Worm (Caenorhabditis elegans) whole organism, late embryonic: ENCODE measurements around the gene sre-27.

Experiments used
- Y22D7AL.16 ChIP-seq: sonication (generic microtip); optimal IDR thresholded peaks from 2 replicates; lab custom pipeline; 2016; ENCODE audit warnings: missing genetic modification characterization, missing compliant biosample characterization
- ceh-14 ChIP-seq: sonication (generic microtip); optimal IDR thresholded peaks from 2 replicates; lab custom pipeline; 2016; ENCODE audit warnings: missing genotype, missing genetic modification characterization, missing compliant biosample characterization
- ceh-6 ChIP-seq: fragments of 200-800 bp; sonication (Bioruptor generic); optimal IDR thresholded peaks from 2 replicates; lab custom pipeline; 2018; ENCODE audit warnings: mild to moderate bottlenecking, missing genetic modification characterization, missing compliant biosample characterization
- dmd-4 ChIP-seq: sonication (generic microtip); optimal IDR thresholded peaks from 2 replicates; lab custom pipeline; 2016; ENCODE audit warnings: borderline replicate concordance, missing genetic modification characterization, missing compliant biosample characterization
- fax-1 ChIP-seq: sonication (generic microtip); optimal IDR thresholded peaks from 2 replicates; lab custom pipeline; 2016; ENCODE audit warnings: missing genotype, missing genetic modification characterization, missing compliant biosample characterization
- fkh-6 ChIP-seq: sonication (generic microtip); optimal IDR thresholded peaks from 2 replicates; lab custom pipeline; 2016; ENCODE audit warnings: missing genetic modification characterization, missing compliant biosample characterization
- hlh-13 ChIP-seq: fragments of 200-800 bp; sonication (Bioruptor generic); optimal IDR thresholded peaks from 2 replicates; lab custom pipeline; 2018; ENCODE audit warnings: mild to moderate bottlenecking, missing genetic modification characterization, missing compliant biosample characterization
- npax-4 ChIP-seq: sonication (generic microtip); optimal IDR thresholded peaks from 2 replicates; lab custom pipeline; 2016; ENCODE audit warnings: missing genetic modification characterization, missing compliant biosample characterization
- odd-2 ChIP-seq: sonication (generic microtip); optimal IDR thresholded peaks from 2 replicates; lab custom pipeline; 2017; ENCODE audit warnings: antibody characterized with exemption, mild to moderate bottlenecking, missing genetic modification characterization, missing compliant biosample characterization
- ref-2 ChIP-seq: sonication (generic microtip); optimal IDR thresholded peaks from 2 replicates; lab custom pipeline; 2016; ENCODE audit warnings: missing genetic modification characterization, missing compliant biosample characterization
- rnt-1 ChIP-seq: sonication (generic microtip); optimal IDR thresholded peaks from 2 replicates; lab custom pipeline; 2016; ENCODE audit warnings: missing genetic modification characterization, missing compliant biosample characterization
- syd-9 ChIP-seq: sonication (generic microtip); optimal IDR thresholded peaks from 2 replicates; lab custom pipeline; 2016; ENCODE audit warnings: mild to moderate bottlenecking, missing genetic modification characterization, moderate library complexity, missing compliant biosample characterization

DNA sequence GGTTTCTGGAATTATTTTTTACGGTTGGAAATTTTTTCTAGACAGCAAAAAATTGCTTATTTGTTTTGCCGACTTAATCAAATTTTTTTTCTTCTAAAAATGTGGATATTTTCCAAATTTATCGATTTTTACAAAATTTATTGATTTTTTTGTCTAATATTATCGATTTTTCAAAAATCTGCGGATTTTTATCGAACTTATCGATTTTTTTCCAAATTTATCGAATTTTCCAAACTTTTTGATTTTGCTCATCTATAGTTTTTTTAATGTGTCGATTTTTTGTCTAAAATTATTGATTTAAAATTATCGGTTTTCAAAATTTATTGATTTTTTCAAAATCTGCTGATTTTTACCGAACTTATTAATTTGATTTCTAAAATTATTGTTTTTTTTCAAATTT is 23.3 kb downstream of the sre-27 start:
- TF ChIP-seq npax-4 (tag; lab: Kevin White, UChicago) (no peak), odd-2 (tag; lab: Kevin White, UChicago) (no peak), fax-1 (no peak), fkh-6 (no peak), ceh-6 (GFP tag; lab: Kevin White, UChicago) (no peak), ref-2 (no peak), hlh-13 (no peak), dmd-4 (tag; lab: Kevin White, UChicago) (no peak), syd-9 (tag; lab: Kevin White, UChicago) (no peak), ceh-14 (tag; lab: Kevin White, UChicago) (no peak), rnt-1 (tag; lab: Kevin White, UChicago) (no peak), Y22D7AL.16 (no peak)
